Fruit fly (Drosophila melanogaster) whole organism, prepupa: ENCODE data around the gene Lcp65Af.

ENCODE experiments used
- Blimp-1 ChIP-seq: fragments of 200-800 bp; sonication (Bioruptor generic); optimal IDR thresholded peaks from 3 replicates; lab custom pipeline; 2017; ENCODE audit warnings: missing biosample characterization, missing genetic modification characterization, mild to moderate bottlenecking, moderate library complexity, missing genetic modification reagents
- CG10631 ChIP-seq: fragments of 200-800 bp; sonication (Bioruptor generic); optimal IDR thresholded peaks from 2 replicates; lab custom pipeline; 2016; ENCODE audit warnings: missing biosample characterization, missing genetic modification characterization
- CG10669 ChIP-seq: fragments of 200-800 bp; sonication (Bioruptor generic); optimal IDR thresholded peaks from 3 replicates; lab custom pipeline; 2018; ENCODE audit warnings: missing biosample characterization, mild to moderate bottlenecking, missing genetic modification characterization, moderate library complexity
- CG11294 ChIP-seq: fragments of 200-800 bp; sonication (Bioruptor generic); IDR thresholded peaks from 2 replicates; pipeline ENCODE4 v1.3.6; 2022; ENCODE audit warnings: missing biosample characterization, missing genetic modification characterization
- CG11902 ChIP-seq: fragments of 200-800 bp; sonication (Bioruptor generic); optimal IDR thresholded peaks from 3 replicates; lab custom pipeline; 2016; ENCODE audit warnings: missing biosample characterization, missing genetic modification characterization
- CG15336 ChIP-seq: fragments of 200-800 bp; sonication (Bioruptor generic); IDR thresholded peaks from 2 replicates; pipeline ENCODE4 v1.3.6; 2022; ENCODE audit warnings: missing biosample characterization, missing genetic modification characterization
- CG16779 ChIP-seq: fragments of 200-800 bp; sonication (Bioruptor generic); optimal IDR thresholded peaks from 3 replicates; lab custom pipeline; 2017; ENCODE audit warnings: missing biosample characterization, mild to moderate bottlenecking, missing genetic modification characterization
- CG3032 ChIP-seq: fragments of 200-800 bp; optimal IDR thresholded peaks from 2 replicates; lab custom pipeline; 2019; ENCODE audit warnings: missing biosample characterization, mild to moderate bottlenecking, missing genetic modification characterization, moderate library complexity
- CG32006 ChIP-seq: fragments of 200-800 bp; sonication (Bioruptor generic); optimal IDR thresholded peaks from 3 replicates; lab custom pipeline; 2017; ENCODE audit warnings: missing biosample characterization, mild to moderate bottlenecking, missing genetic modification characterization
- CG3919 ChIP-seq: fragments of 200-800 bp; sonication (Bioruptor generic); optimal IDR thresholded peaks from 3 replicates; lab custom pipeline; 2016; ENCODE audit warnings: missing biosample characterization, missing genetic modification characterization
- CG4318 ChIP-seq: fragments of 200-800 bp; sonication (Bioruptor generic); optimal IDR thresholded peaks from 3 replicates; lab custom pipeline; 2017; ENCODE audit warnings: missing biosample characterization, mild to moderate bottlenecking, missing genetic modification characterization
- CG6163 ChIP-seq: fragments of 200-800 bp; sonication (Bioruptor generic); IDR thresholded peaks from 3 replicates; pipeline ENCODE4 v1.3.6; 2022; ENCODE audit warnings: missing biosample characterization, missing genetic modification characterization
- CG6276 ChIP-seq: fragments of 200-800 bp; sonication (Bioruptor generic); optimal IDR thresholded peaks from 2 replicates; lab custom pipeline; 2017; ENCODE audit warnings: missing biosample characterization, mild to moderate bottlenecking, missing genetic modification characterization
- CG6792 ChIP-seq: fragments of 200-800 bp; sonication (Bioruptor generic); optimal IDR thresholded peaks from 3 replicates; lab custom pipeline; 2016; ENCODE audit warnings: missing biosample characterization, missing genetic modification characterization
- CG6808 ChIP-seq: fragments of 200-800 bp; sonication (Bioruptor generic); optimal IDR thresholded peaks from 3 replicates; lab custom pipeline; 2017; ENCODE audit warnings: missing biosample characterization, missing genetic modification characterization, mild to moderate bottlenecking, moderate library complexity, missing genetic modification reagents
- CG6854 ChIP-seq: fragments of 200-800 bp; sonication (Bioruptor generic); optimal IDR thresholded peaks from 2 replicates; lab custom pipeline; 2017; ENCODE audit warnings: missing biosample characterization, mild to moderate bottlenecking, missing genetic modification characterization
- CG7368 ChIP-seq: fragments of 200-800 bp; sonication (Bioruptor generic); optimal IDR thresholded peaks from 3 replicates; lab custom pipeline; 2016; ENCODE audit warnings: missing biosample characterization, missing genetic modification characterization
- CG8119 ChIP-seq: fragments of 200-800 bp; sonication (Bioruptor generic); IDR thresholded peaks from 3 replicates; pipeline ENCODE4 v1.3.6; 2022; ENCODE audit warnings: missing biosample characterization, missing genetic modification characterization
- CG8632 ChIP-seq: fragments of 200-800 bp; sonication (Bioruptor generic); optimal IDR thresholded peaks from 3 replicates; lab custom pipeline; 2016; ENCODE audit warnings: missing biosample characterization, missing genetic modification characterization
- CG9139 ChIP-seq: fragments of 200-800 bp; sonication (Bioruptor generic); optimal IDR thresholded peaks from 3 replicates; lab custom pipeline; 2017; ENCODE audit warnings: missing biosample characterization, mild to moderate bottlenecking, missing genetic modification characterization
- Eip75B ChIP-seq: fragments of 200-800 bp; sonication (Bioruptor generic); optimal IDR thresholded peaks from 3 replicates; lab custom pipeline; 2016; ENCODE audit warnings: missing biosample characterization, missing genetic modification characterization
- Eip78C ChIP-seq: fragments of 200-800 bp; sonication (Bioruptor generic); peaks from one replicate; lab custom pipeline; 2016; ENCODE audit warnings: missing biosample characterization, missing genetic modification characterization
- Eip93F ChIP-seq: fragments of 200-800 bp; sonication (Bioruptor generic); optimal IDR thresholded peaks from 2 replicates; lab custom pipeline; 2016; ENCODE audit warnings: missing biosample characterization, mild to moderate bottlenecking, missing genetic modification characterization
- Ets21C ChIP-seq: fragments of 200-800 bp; sonication (Bioruptor generic); optimal IDR thresholded peaks from 3 replicates; lab custom pipeline; 2016; ENCODE audit warnings: missing biosample characterization, missing genetic modification characterization
- Ets96B ChIP-seq: fragments of 200-800 bp; optimal IDR thresholded peaks from 2 replicates; lab custom pipeline; 2019; ENCODE audit warnings: missing biosample characterization, mild to moderate bottlenecking, missing genetic modification characterization, moderate library complexity
- Hr38 ChIP-seq: sonication (Bioruptor generic); optimal IDR thresholded peaks from 2 replicates; lab custom pipeline; 2016; ENCODE audit warnings: missing biosample characterization, missing genetic modification characterization
- Hr39 ChIP-seq: fragments of 200-800 bp; sonication (Bioruptor generic); optimal IDR thresholded peaks from 2 replicates; lab custom pipeline; 2016; ENCODE audit warnings: missing biosample characterization, missing genetic modification characterization
- Hr4 ChIP-seq: fragments of 200-800 bp; sonication (Bioruptor generic); optimal IDR thresholded peaks from 3 replicates; lab custom pipeline; 2016; ENCODE audit warnings: missing biosample characterization, missing genetic modification characterization
- Lpt ChIP-seq: fragments of 200-800 bp; sonication (Bioruptor generic); optimal IDR thresholded peaks from 3 replicates; lab custom pipeline; 2016; ENCODE audit warnings: missing biosample characterization, missing genetic modification characterization
- Met ChIP-seq: fragments of 200-800 bp; sonication (Bioruptor generic); optimal IDR thresholded peaks from 3 replicates; lab custom pipeline; 2016; ENCODE audit warnings: missing biosample characterization, missing genetic modification characterization
- Sox102F ChIP-seq: fragments of 200-800 bp; sonication (Bioruptor generic); optimal IDR thresholded peaks from 2 replicates; lab custom pipeline; 2016; ENCODE audit warnings: missing biosample characterization, mild to moderate bottlenecking, missing genetic modification characterization
- Sox14 ChIP-seq: fragments of 200-800 bp; sonication (Bioruptor generic); optimal IDR thresholded peaks from 3 replicates; lab custom pipeline; 2016; ENCODE audit warnings: missing biosample characterization, missing genetic modification characterization
- Sox15 ChIP-seq: fragments of 200-800 bp; sonication (Bioruptor generic); optimal IDR thresholded peaks from 3 replicates; lab custom pipeline; 2016; ENCODE audit warnings: missing biosample characterization, missing genetic modification characterization
- acj6 ChIP-seq: fragments of 200-800 bp; sonication (Bioruptor generic); optimal IDR thresholded peaks from 3 replicates; lab custom pipeline; 2016; ENCODE audit warnings: missing biosample characterization, missing genetic modification characterization
- cyc ChIP-seq: fragments of 200-800 bp; sonication (Bioruptor generic); optimal IDR thresholded peaks from 3 replicates; lab custom pipeline; 2016; ENCODE audit warnings: missing biosample characterization, missing genetic modification characterization
- dac ChIP-seq: fragments of 200-800 bp; sonication (Bioruptor generic); optimal IDR thresholded peaks from 2 replicates; lab custom pipeline; 2017; ENCODE audit warnings: missing biosample characterization, mild to moderate bottlenecking, missing genetic modification characterization
- dsx ChIP-seq: fragments of 200-800 bp; optimal IDR thresholded peaks from 3 replicates; lab custom pipeline; 2019; ENCODE audit warnings: missing biosample characterization, mild to moderate bottlenecking, missing genetic modification characterization, moderate library complexity; ENCODE audit not compliant: poor library complexity, severe bottlenecking
- eg ChIP-seq: fragments of 200-800 bp; sonication (Bioruptor generic); IDR thresholded peaks from 3 replicates; pipeline ENCODE4 v1.3.6; 2022; ENCODE audit warnings: missing biosample characterization, missing genetic modification characterization
- fd59A ChIP-seq: fragments of 200-800 bp; sonication (Bioruptor generic); optimal IDR thresholded peaks from 2 replicates; lab custom pipeline; 2017; ENCODE audit warnings: missing biosample characterization, mild to moderate bottlenecking, missing genetic modification characterization, missing genetic modification reagents
- fd85E ChIP-seq: fragments of 200-800 bp; sonication (Bioruptor generic); optimal IDR thresholded peaks from 3 replicates; lab custom pipeline; 2016; ENCODE audit warnings: missing biosample characterization, missing genetic modification characterization
- fkh ChIP-seq: fragments of 200-800 bp; sonication (Bioruptor generic); optimal IDR thresholded peaks from 3 replicates; lab custom pipeline; 2017; ENCODE audit warnings: missing biosample characterization, mild to moderate bottlenecking, missing genetic modification characterization, moderate library complexity
- net ChIP-seq: fragments of 200-800 bp; sonication (Bioruptor generic); optimal IDR thresholded peaks from 3 replicates; lab custom pipeline; 2016; ENCODE audit warnings: missing biosample characterization, missing genetic modification characterization
- pdm3 ChIP-seq: fragments of 200-800 bp; sonication (Bioruptor generic); optimal IDR thresholded peaks from 3 replicates; lab custom pipeline; 2016; ENCODE audit warnings: missing biosample characterization, missing genetic modification characterization
- spab ChIP-seq: fragments of 200-800 bp; sonication (Bioruptor generic); optimal IDR thresholded peaks from 2 replicates; lab custom pipeline; 2017; ENCODE audit warnings: missing biosample characterization, mild to moderate bottlenecking, missing genetic modification characterization, missing genetic modification reagents
- ss ChIP-seq, 2 experiments: fragments of 200-800 bp; sonication (Bioruptor generic); optimal IDR thresholded peaks; 2 replicates in 1 of 2; 3 replicates in 1 of 2; lab custom pipeline; 2017 to 2018; ENCODE audit warnings: mild to moderate bottlenecking in 2 of 2, missing biosample characterization in 2 of 2, missing genetic modification characterization in 2 of 2, moderate library complexity in 1 of 2
- svp ChIP-seq: fragments of 200-800 bp; sonication (Bioruptor generic); peaks from one replicate; lab custom pipeline; 2016; ENCODE audit warnings: missing biosample characterization, missing genetic modification characterization
- vri ChIP-seq: fragments of 200-800 bp; sonication (Bioruptor generic); optimal IDR thresholded peaks from 3 replicates; lab custom pipeline; 2016; ENCODE audit warnings: missing biosample characterization, mild to moderate bottlenecking, missing genetic modification characterization

The Lcp65Af gene

dm6 chr3L:6157327-6158032 is 20.9 kb upstream of the Lcp65Af start, which contains the start of gene CG13297:
Gene CG13297 (minus strand): TSS chr3L:6157377.
- TF ChIP-seq Sox14 (GFP tag; lab: Kevin White, UChicago) = no peak
- no peak for TF ChIP-seq Sox102F
- TF ChIP-seq CG32006 (GFP tag; lab: Kevin White, UChicago) = peak; percentile 14
- TF ChIP-seq fd85E (GFP tag; lab: Kevin White, UChicago) = no peak
- TF ChIP-seq CG6276 = peak; percentile 33
- TF ChIP-seq Eip78C = peak; percentile 34
- no peak for TF ChIP-seq Hr38
- no peak for TF ChIP-seq CG6792 (GFP tag; lab: Kevin White, UChicago)
- no peak for TF ChIP-seq CG16779 (tag; lab: Kevin White, UChicago)
- no peak for TF ChIP-seq Ets96B
- TF ChIP-seq CG11902 (GFP tag; lab: Kevin White, UChicago) = no peak
- no peak for TF ChIP-seq Eip93F (GFP tag; lab: Kevin White, UChicago)
- no peak for TF ChIP-seq eg
- no peak for TF ChIP-seq CG6854 (GFP tag; lab: Kevin White, UChicago)
- TF ChIP-seq CG4318 (GFP tag; lab: Kevin White, UChicago) = no peak

dm6 chr3L:6154951-6155394 is 18.4 kb upstream of the Lcp65Af start:
- TF ChIP-seq fd85E (GFP tag; lab: Kevin White, UChicago) = no peak
- peak; percentile 15 for TF ChIP-seq pdm3 (GFP tag; lab: Kevin White, UChicago)
- peak; percentile 63 for TF ChIP-seq CG16779 (tag; lab: Kevin White, UChicago)
- TF ChIP-seq cyc (GFP tag; lab: Kevin White, UChicago) = no peak
- TF ChIP-seq CG6276 = peak; percentile 76
- TF ChIP-seq CG8632 (GFP tag; lab: Kevin White, UChicago) = peak; percentile 49
- TF ChIP-seq Lpt = peak; percentile 31
- TF ChIP-seq Sox15 (GFP tag; lab: Kevin White, UChicago) = no peak
- peak; percentile 82 for TF ChIP-seq CG6163
- peak; percentile 77 for TF ChIP-seq CG8119
- TF ChIP-seq Met (GFP tag; lab: Kevin White, UChicago) = no peak
- TF ChIP-seq CG3032 (tag; lab: Kevin White, UChicago) = peak; percentile 42
- no peak for TF ChIP-seq Eip93F (GFP tag; lab: Kevin White, UChicago)
- peak; percentile 37 for TF ChIP-seq CG3919 (GFP tag; lab: Kevin White, UChicago)
- TF ChIP-seq dsx (GFP tag; lab: Kevin White, UChicago) = peak; percentile 62
- peak; percentile 16 for TF ChIP-seq Blimp-1 (GFP tag; lab: Kevin White, UChicago)
- TF ChIP-seq CG32006 (GFP tag; lab: Kevin White, UChicago) = no peak
- TF ChIP-seq fd59A (GFP tag; lab: Kevin White, UChicago) = peak; percentile 20
- no peak for TF ChIP-seq Hr39
- TF ChIP-seq eg = peak; percentile 84
- TF ChIP-seq vri = no peak
- TF ChIP-seq svp (GFP tag; lab: Kevin White, UChicago) = no peak
- TF ChIP-seq acj6 (GFP tag; lab: Kevin White, UChicago) = no peak
- TF ChIP-seq fkh (GFP tag; lab: Kevin White, UChicago) = no peak
- peak; percentile 51 for TF ChIP-seq CG7368 (GFP tag; lab: Kevin White, UChicago)
- TF ChIP-seq CG15336 = peak; percentile 65
- peak; percentile 25 for TF ChIP-seq CG10669 (GFP tag; lab: Kevin White, UChicago)
- peak; percentile 83 to 93 for TF ChIP-seq ss (GFP tag; optimal IDR thresholded peaks at IDR 0.05; lab: Kevin White, UChicago)
- TF ChIP-seq Sox102F = no peak
- no peak for TF ChIP-seq CG11902 (GFP tag; lab: Kevin White, UChicago)
- TF ChIP-seq dac (GFP tag; lab: Kevin White, UChicago) = no peak
- TF ChIP-seq CG11294 (GFP tag; lab: Robert Waterston, UW) = no peak
- no peak for TF ChIP-seq Ets21C
- TF ChIP-seq CG6808 = peak; percentile 86
- TF ChIP-seq CG10631 = no peak
- peak; percentile 53 for TF ChIP-seq Eip75B (GFP tag; lab: Kevin White, UChicago)
- peak; percentile 37 for TF ChIP-seq Ets96B
- peak; percentile 57 for TF ChIP-seq spab
- TF ChIP-seq Hr4 (GFP tag; lab: Kevin White, UChicago) = no peak
- peak; percentile 59 for TF ChIP-seq net (GFP tag; lab: Kevin White, UChicago)
- peak; percentile 12 for TF ChIP-seq CG6792 (GFP tag; lab: Kevin White, UChicago)
- TF ChIP-seq CG9139 = peak; percentile 88
